Fruit fly (Drosophila melanogaster): ENCODE results near the gene Mkp3.
A peak's percentile ranks its signal among the peaks of the same experiment; 100 is the strongest.

The Mkp3 gene

DNA sequence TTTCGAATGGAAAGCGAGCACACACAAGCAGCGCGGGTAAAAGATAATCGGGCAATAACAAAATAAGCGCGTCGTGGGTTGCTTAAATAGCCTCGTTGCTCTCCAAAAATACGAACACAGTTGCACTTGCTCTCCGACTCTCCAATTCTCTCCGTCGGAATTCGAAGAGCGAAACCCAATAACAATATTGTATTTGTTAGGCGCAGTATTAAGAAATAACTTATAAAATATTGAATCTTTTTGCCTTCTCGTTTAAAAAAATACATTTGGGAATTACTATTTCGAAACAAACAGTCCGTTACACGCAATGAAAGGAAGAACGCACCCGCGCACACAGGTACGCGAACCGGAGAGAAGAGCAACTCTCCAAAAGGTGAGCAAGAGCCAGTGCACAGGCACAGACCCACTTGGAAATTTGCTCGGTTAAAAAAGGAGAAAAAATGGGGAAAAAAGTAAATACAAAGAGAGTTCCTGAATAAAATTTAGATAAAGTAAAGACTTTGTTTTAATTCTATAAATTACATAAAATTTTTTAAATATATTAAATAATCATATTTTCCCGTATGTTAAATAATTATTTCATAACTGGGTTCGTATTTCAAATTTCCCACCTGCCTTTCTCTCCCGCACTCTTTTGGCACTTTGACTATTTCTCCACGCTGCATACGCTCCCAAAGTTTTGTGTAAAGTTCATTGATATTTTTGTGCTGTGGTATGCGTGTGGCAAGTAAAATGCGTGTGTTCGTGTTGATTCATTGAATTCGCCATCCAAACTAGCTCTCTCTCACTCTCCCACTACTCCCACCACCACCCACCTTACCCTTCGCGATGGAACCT lies at the start of gene Mkp3:
Gene Mkp3, minus strand, starts transcription at position 63 of the 837 bp plus-strand sequence.
- TF ChIP-seq sage (GFP tag; optimal IDR thresholded peaks at IDR 0.05), result peak; percentile 62
- no peak for TF ChIP-seq Myc (optimal IDR thresholded peaks at IDR 0.05)
- TF ChIP-seq HLH106 (tag; optimal IDR thresholded peaks at IDR 0.05), result peak; percentile 92
- peak; percentile 69 for TF ChIP-seq Dfd (GFP tag; optimal IDR thresholded peaks at IDR 0.05)
- peak; percentile 68 for TF ChIP-seq ey (GFP tag; optimal IDR thresholded peaks at IDR 0.05)
- TF ChIP-seq N (GFP tag; optimal IDR thresholded peaks at IDR 0.05), result no peak
- peak; percentile 82 for TF ChIP-seq psq (GFP tag; optimal IDR thresholded peaks at IDR 0.05)
- peak; percentile 80 for TF ChIP-seq Rel (GFP tag; optimal IDR thresholded peaks at IDR 0.05)
- peak; percentile 65 for TF ChIP-seq Rel (tag; optimal IDR thresholded peaks at IDR 0.05)
- peak; percentile 73 for TF ChIP-seq CG9705 (GFP tag; optimal IDR thresholded peaks at IDR 0.05)
- TF ChIP-seq woc (GFP tag; optimal IDR thresholded peaks at IDR 0.05), result peak; percentile 63
- TF ChIP-seq tai (GFP tag; optimal IDR thresholded peaks at IDR 0.05), result no peak
- TF ChIP-seq dmrt93B (GFP tag; optimal IDR thresholded peaks at IDR 0.05), result peak; percentile 66
- no peak for TF ChIP-seq CG32264 (GFP tag; optimal IDR thresholded peaks at IDR 0.05)
- TF ChIP-seq Dif (GFP tag; optimal IDR thresholded peaks at IDR 0.05; ENCODE audit: partially characterized antibody), result peak; percentile 53
- TF ChIP-seq CrebA (GFP tag; optimal IDR thresholded peaks at IDR 0.05; ENCODE audit: borderline replicate concordance), result no peak
- TF ChIP-seq OdsH (GFP tag; optimal IDR thresholded peaks at IDR 0.05), result peak; percentile 87
- TF ChIP-seq rgr (GFP tag; optimal IDR thresholded peaks at IDR 0.05), result peak; percentile 85
- peak; percentile 92 for TF ChIP-seq Sp1 (GFP tag; optimal IDR thresholded peaks at IDR 0.05)
- TF ChIP-seq Abd-B (GFP tag; optimal IDR thresholded peaks at IDR 0.05), result no peak
- peak; percentile 66 for TF ChIP-seq Hnf4 (GFP tag; optimal IDR thresholded peaks at IDR 0.05)
- peak; percentile 29 for TF ChIP-seq Hr83 (GFP tag; optimal IDR thresholded peaks at IDR 0.05; ENCODE audit: poor library complexity, severe bottlenecking)
- TF ChIP-seq pan (optimal IDR thresholded peaks at IDR 0.05), result no peak
- no peak for TF ChIP-seq Hr78 (GFP tag; optimal IDR thresholded peaks at IDR 0.05)
- TF ChIP-seq br (GFP tag; optimal IDR thresholded peaks at IDR 0.05), result peak; percentile 35
- TF ChIP-seq h (GFP tag; optimal IDR thresholded peaks at IDR 0.05), result peak; percentile 77
- TF ChIP-seq brk (GFP tag; optimal IDR thresholded peaks at IDR 0.05), result peak; percentile 81
- peak; percentile 84 for TF ChIP-seq sv (GFP tag; optimal IDR thresholded peaks at IDR 0.05)
- no peak for TF ChIP-seq lola (GFP tag; optimal IDR thresholded peaks at IDR 0.05)
- TF ChIP-seq Mio (GFP tag; optimal IDR thresholded peaks at IDR 0.05), result no peak
- TF ChIP-seq jim (GFP tag; optimal IDR thresholded peaks at IDR 0.05), result no peak
- TF ChIP-seq dl (GFP tag; optimal IDR thresholded peaks at IDR 0.05; ENCODE audit: insufficient read depth in 1 of 2, partially characterized antibody in 2 of 2), result peak in 1 of 2 experiments; percentile 25
- TF ChIP-seq Vsx2 (GFP tag; optimal IDR thresholded peaks at IDR 0.05; ENCODE audit: partially characterized antibody), result no peak
- no peak for TF ChIP-seq Jra (GFP tag; optimal IDR thresholded peaks at IDR 0.05)
- no peak for TF ChIP-seq GATAd (GFP tag; optimal IDR thresholded peaks at IDR 0.05)
- TF ChIP-seq usp (GFP tag; optimal IDR thresholded peaks at IDR 0.05), result no peak
- no peak for TF ChIP-seq dsf (GFP tag; optimal IDR thresholded peaks at IDR 0.05; ENCODE audit: borderline replicate concordance)
- peak; percentile 76 for TF ChIP-seq fru (GFP tag; optimal IDR thresholded peaks at IDR 0.05)
- peak in 1 of 2 experiments; percentile 86 for TF ChIP-seq foxo (GFP tag; optimal IDR thresholded peaks at IDR 0.05)

DNA sequence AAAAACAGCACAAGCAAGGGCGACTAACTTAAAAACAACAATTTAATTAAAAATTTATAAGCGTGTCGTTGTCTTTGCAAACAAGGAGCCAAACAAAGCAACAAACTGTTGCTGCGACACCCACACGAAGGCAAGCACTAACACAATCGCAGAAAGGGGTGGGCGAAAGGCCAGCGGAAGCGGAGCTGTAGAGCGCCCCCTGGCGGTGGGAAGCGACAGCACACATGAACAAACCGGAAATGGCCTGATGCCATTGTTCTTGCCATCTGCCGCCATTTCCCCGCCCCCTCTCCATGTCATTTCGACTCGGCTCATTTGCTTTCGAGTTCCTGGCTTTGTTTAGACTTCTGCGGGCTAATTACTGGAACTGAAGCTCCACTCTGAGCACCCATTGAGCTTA lies 46.4 kb upstream of the Mkp3 start:
- no peak for TF ChIP-seq OdsH (GFP tag; optimal IDR thresholded peaks at IDR 0.05)
- no peak for TF ChIP-seq br (GFP tag; optimal IDR thresholded peaks at IDR 0.05)
- no peak for TF ChIP-seq dl (GFP tag; optimal IDR thresholded peaks at IDR 0.05; ENCODE audit: insufficient read depth in 1 of 2, partially characterized antibody in 2 of 2)
- no peak for TF ChIP-seq Mio (GFP tag; optimal IDR thresholded peaks at IDR 0.05)
- TF ChIP-seq Dfd (GFP tag; optimal IDR thresholded peaks at IDR 0.05), result no peak
- no peak for TF ChIP-seq Abd-B (GFP tag; optimal IDR thresholded peaks at IDR 0.05)
- TF ChIP-seq Rel (GFP tag; optimal IDR thresholded peaks at IDR 0.05), result no peak
- no peak for TF ChIP-seq Rel (tag; optimal IDR thresholded peaks at IDR 0.05)
- no peak for TF ChIP-seq dsf (GFP tag; optimal IDR thresholded peaks at IDR 0.05; ENCODE audit: borderline replicate concordance)
- no peak for TF ChIP-seq sv (GFP tag; optimal IDR thresholded peaks at IDR 0.05)
- no peak for TF ChIP-seq Myc (optimal IDR thresholded peaks at IDR 0.05)
- no peak for TF ChIP-seq brk (GFP tag; optimal IDR thresholded peaks at IDR 0.05)
- TF ChIP-seq dmrt93B (GFP tag; optimal IDR thresholded peaks at IDR 0.05), result no peak
- TF ChIP-seq Jra (GFP tag; optimal IDR thresholded peaks at IDR 0.05), result no peak
- TF ChIP-seq foxo (GFP tag; optimal IDR thresholded peaks at IDR 0.05), result no peak
- no peak for TF ChIP-seq usp (GFP tag; optimal IDR thresholded peaks at IDR 0.05)
- no peak for TF ChIP-seq N (GFP tag; optimal IDR thresholded peaks at IDR 0.05)
- TF ChIP-seq CG32264 (GFP tag; optimal IDR thresholded peaks at IDR 0.05), result no peak
- no peak for TF ChIP-seq pan (optimal IDR thresholded peaks at IDR 0.05)
- TF ChIP-seq Sp1 (GFP tag; optimal IDR thresholded peaks at IDR 0.05), result no peak

Data from whole organism, wandering third instar larva.